Fruit fly (Drosophila melanogaster): ENCODE data around the gene CG11068.

CG11068 gene

dm6 chrX:13951403-13951802 lies 3.6 kb upstream of the CG11068 start (continued):
- peak; percentile 44 for TF ChIP-seq esn (GFP tag; optimal IDR thresholded peaks at IDR 0.05)
- TF ChIP-seq CG6276 (GFP tag; optimal IDR thresholded peaks at IDR 0.05) = peak; percentile 25
- TF ChIP-seq Lpt (GFP tag; optimal IDR thresholded peaks at IDR 0.05) = peak; percentile 28
- peak; percentile 29 for TF ChIP-seq cyc (GFP tag; optimal IDR thresholded peaks at IDR 0.05)
- peak; percentile 49 for TF ChIP-seq achi (GFP tag; optimal IDR thresholded peaks at IDR 0.05)
- no peak for TF ChIP-seq Eip93F (GFP tag; optimal IDR thresholded peaks at IDR 0.05)
- peak; percentile 52; the same call in 1 of the 3 replicates for TF ChIP-seq CG6163 (GFP tag; IDR thresholded peaks at IDR 0.05)
- TF ChIP-seq CG32006 (GFP tag; optimal IDR thresholded peaks at IDR 0.05) = peak; percentile 73
- TF ChIP-seq lz (GFP tag; optimal IDR thresholded peaks at IDR 0.05) = peak; percentile 34
- TF ChIP-seq fd85E (GFP tag; optimal IDR thresholded peaks at IDR 0.05) = no peak
- peak; percentile 35 for TF ChIP-seq Hr4 (GFP tag; optimal IDR thresholded peaks at IDR 0.05)
- TF ChIP-seq CG1621 (tag; optimal IDR thresholded peaks at IDR 0.05) = no peak
- peak; percentile 20 for TF ChIP-seq CG31627 (GFP tag; optimal IDR thresholded peaks at IDR 0.05)
- peak; percentile 25 for TF ChIP-seq dac (GFP tag; optimal IDR thresholded peaks at IDR 0.05)
- no peak for TF ChIP-seq net (GFP tag; optimal IDR thresholded peaks at IDR 0.05)
- TF ChIP-seq dsx (GFP tag; optimal IDR thresholded peaks at IDR 0.05; ENCODE audit: poor library complexity, severe bottlenecking) = no peak
- TF ChIP-seq CG15336 (GFP tag; IDR thresholded peaks at IDR 0.05) = peak; percentile 59
- TF ChIP-seq fkh (GFP tag; optimal IDR thresholded peaks at IDR 0.05) = no peak
- TF ChIP-seq ss (GFP tag; optimal IDR thresholded peaks at IDR 0.05) = peak in 1 of 2 experiments; percentile 46
- no peak for TF ChIP-seq CG11294 (GFP tag; IDR thresholded peaks at IDR 0.05)
- no peak for TF ChIP-seq CG8319 (GFP tag; optimal IDR thresholded peaks at IDR 0.05)
- TF ChIP-seq CG7368 (GFP tag; optimal IDR thresholded peaks at IDR 0.05) = no peak
- no peak for TF ChIP-seq Sox102F (GFP tag; optimal IDR thresholded peaks at IDR 0.05)
- TF ChIP-seq CG34406 (GFP tag; optimal IDR thresholded peaks at IDR 0.05) = no peak
- TF ChIP-seq CG4318 (GFP tag; optimal IDR thresholded peaks at IDR 0.05) = peak; percentile 35
- peak; percentile 29 for TF ChIP-seq CG3032 (tag; optimal IDR thresholded peaks at IDR 0.05)
- TF ChIP-seq Ets21C (GFP tag; optimal IDR thresholded peaks at IDR 0.05) = peak; percentile 17
- peak; percentile 41 for TF ChIP-seq Met (GFP tag; optimal IDR thresholded peaks at IDR 0.05)
- no peak for TF ChIP-seq CG11902 (GFP tag; optimal IDR thresholded peaks at IDR 0.05)
- TF ChIP-seq vri (GFP tag; optimal IDR thresholded peaks at IDR 0.05) = no peak
- TF ChIP-seq Sox15 (GFP tag; optimal IDR thresholded peaks at IDR 0.05) = no peak
- TF ChIP-seq fd59A (GFP tag; optimal IDR thresholded peaks at IDR 0.05) = peak; percentile 8
- TF ChIP-seq Sox14 (GFP tag; optimal IDR thresholded peaks at IDR 0.05) = peak; percentile 56
- TF ChIP-seq Gug (GFP tag; IDR thresholded peaks at IDR 0.05) = peak; percentile 65
- peak; percentile 30 for TF ChIP-seq CG6808 (GFP tag; optimal IDR thresholded peaks at IDR 0.05)
- peak; percentile 10 for TF ChIP-seq Eip75B (GFP tag; optimal IDR thresholded peaks at IDR 0.05)
- peak in 1 of 2 experiments; percentile 25 for TF ChIP-seq salr (GFP tag; optimal IDR thresholded peaks at IDR 0.05)
- TF ChIP-seq Smox (GFP tag; optimal IDR thresholded peaks at IDR 0.05) = peak; percentile 16
- TF ChIP-seq pdm3 (GFP tag; optimal IDR thresholded peaks at IDR 0.05) = peak; percentile 51

DNA sequence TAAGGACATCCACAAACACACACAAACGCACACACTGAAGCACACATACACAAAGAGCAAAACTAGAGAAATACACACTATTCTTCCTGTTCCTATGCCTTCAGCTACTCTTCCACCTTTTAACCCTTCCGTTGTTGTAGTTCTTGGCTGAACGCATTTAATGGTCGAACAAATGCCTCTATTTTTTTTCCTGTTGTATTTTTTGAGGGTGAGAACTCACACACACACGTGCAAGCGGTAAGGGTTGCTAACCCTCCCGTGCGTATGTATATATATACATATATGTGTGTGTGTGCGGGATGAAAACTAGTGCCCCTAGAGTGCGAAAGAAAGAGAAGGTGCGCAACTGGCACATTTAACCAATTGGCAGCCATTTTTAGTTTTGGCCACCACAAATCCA lies 750 bp upstream of the CG11068 start:
- TF ChIP-seq Ets21C (GFP tag; optimal IDR thresholded peaks at IDR 0.05) (no peak), Met (GFP tag; optimal IDR thresholded peaks at IDR 0.05) (no peak)

DNA sequence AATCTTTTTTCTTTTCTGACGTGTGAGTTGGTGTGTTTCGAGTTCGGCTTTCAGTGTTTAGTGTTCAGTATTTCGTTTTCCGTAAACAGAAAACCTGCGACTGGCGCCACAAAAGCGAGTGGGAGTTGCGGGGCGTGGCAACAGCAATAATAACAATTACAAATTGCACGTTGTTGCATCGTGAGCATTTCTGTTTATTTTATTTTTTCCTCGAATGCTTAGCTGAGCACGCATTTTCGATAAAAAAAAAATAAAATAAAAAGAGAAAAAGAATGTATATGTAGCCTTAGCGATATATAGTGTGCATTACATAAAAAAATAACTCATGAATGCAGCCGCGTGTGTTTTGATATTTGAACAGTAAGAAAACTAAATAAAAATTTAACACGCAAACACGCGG lies 9.8 kb downstream of the CG11068 start:
- TF ChIP-seq CG10669 (GFP tag; optimal IDR thresholded peaks at IDR 0.05) = no peak
- no peak for TF ChIP-seq svp (GFP tag)
- TF ChIP-seq fd59A (GFP tag; optimal IDR thresholded peaks at IDR 0.05) = no peak
- no peak for TF ChIP-seq dsx (GFP tag; optimal IDR thresholded peaks at IDR 0.05; ENCODE audit: poor library complexity, severe bottlenecking)
- no peak for TF ChIP-seq Hr4 (GFP tag; optimal IDR thresholded peaks at IDR 0.05)
- no peak for TF ChIP-seq CG1621 (tag; optimal IDR thresholded peaks at IDR 0.05)
- TF ChIP-seq Ets96B (tag; optimal IDR thresholded peaks at IDR 0.05) = no peak
- TF ChIP-seq esn (GFP tag; optimal IDR thresholded peaks at IDR 0.05) = no peak
- no peak for TF ChIP-seq CG3032 (tag; optimal IDR thresholded peaks at IDR 0.05)
- no peak for TF ChIP-seq CG7368 (GFP tag; optimal IDR thresholded peaks at IDR 0.05)
- no peak for TF ChIP-seq CG32006 (GFP tag; optimal IDR thresholded peaks at IDR 0.05)
- no peak for TF ChIP-seq Eip93F (GFP tag; optimal IDR thresholded peaks at IDR 0.05)
- TF ChIP-seq achi (GFP tag; optimal IDR thresholded peaks at IDR 0.05) = no peak
- no peak for TF ChIP-seq Sox15 (GFP tag; optimal IDR thresholded peaks at IDR 0.05)
- no peak for TF ChIP-seq fd85E (GFP tag; optimal IDR thresholded peaks at IDR 0.05)
- TF ChIP-seq cyc (GFP tag; optimal IDR thresholded peaks at IDR 0.05) = no peak
- TF ChIP-seq CG15336 (GFP tag; IDR thresholded peaks at IDR 0.05) = no peak
- TF ChIP-seq Eip75B (GFP tag; optimal IDR thresholded peaks at IDR 0.05) = no peak
